Worm (Caenorhabditis elegans): Measurements from ENCODE around the gene F47B8.3.

- TF ChIP-seq ama-1 (optimal IDR thresholded peaks at IDR 0.05) (no peak), ceh-34 (tag; optimal IDR thresholded peaks at IDR 0.05) (no peak)
Measured at ce11 chrV:14290636-14291035, 32.2 kb downstream of the F47B8.3 start, which contains the start of gene F14D7.18.

All from whole organism, late embryonic.